Worm (Caenorhabditis elegans): ENCODE measurements around the gene Y51H7C.12.
"Not testable (repeated sequence)": the region's sequence is repeated elsewhere in the genome, so short reads cannot be mapped to it uniquely, and the experiment has no call there.

The Y51H7C.12 gene

ce11 chrII:1446696-1447293 lies at the start of gene Y51H7C.12:
TSS of gene Y51H7C.12 (minus strand) at chrII:1446746.
- TF ChIP-seq W03F9.2, him-1, dao-5 (tag; optimal IDR thresholded peaks at IDR 0.05): not testable (repeated sequence)

- TF ChIP-seq W03F9.2 (tag; optimal IDR thresholded peaks at IDR 0.05) = no peak
- TF ChIP-seq dao-5 (tag; optimal IDR thresholded peaks at IDR 0.05) = no peak
- no peak for TF ChIP-seq him-1 (tag; optimal IDR thresholded peaks at IDR 0.05)
These were observed 44.3 kb upstream of the Y51H7C.12 start for ce11 chrII:1490813-1491212.

ce11 chrII:1482419-1482818 lies 35.9 kb upstream of the Y51H7C.12 start:
- TF ChIP-seq W03F9.2 (tag; optimal IDR thresholded peaks at IDR 0.05) (no peak), him-1 (tag; optimal IDR thresholded peaks at IDR 0.05) (no peak), dao-5 (tag; optimal IDR thresholded peaks at IDR 0.05) (no peak)

ce11 chrII:1481660-1482059 lies 35.1 kb upstream of the Y51H7C.12 start:
- TF ChIP-seq him-1 (tag; optimal IDR thresholded peaks at IDR 0.05) = no peak
- TF ChIP-seq W03F9.2 (tag; optimal IDR thresholded peaks at IDR 0.05) = no peak
- no peak for TF ChIP-seq dao-5 (tag; optimal IDR thresholded peaks at IDR 0.05)

ce11 chrII:1478522-1478921 lies 32.0 kb upstream of the Y51H7C.12 start:
- no peak for TF ChIP-seq him-1 (tag; optimal IDR thresholded peaks at IDR 0.05)
- TF ChIP-seq dao-5 (tag; optimal IDR thresholded peaks at IDR 0.05) = no peak
- TF ChIP-seq W03F9.2 (tag; optimal IDR thresholded peaks at IDR 0.05) = no peak

ce11 chrII:1477975-1478374 lies 31.4 kb upstream of the Y51H7C.12 start:
- TF ChIP-seq W03F9.2 (tag; optimal IDR thresholded peaks at IDR 0.05) = no peak
- no peak for TF ChIP-seq dao-5 (tag; optimal IDR thresholded peaks at IDR 0.05)
- TF ChIP-seq him-1 (tag; optimal IDR thresholded peaks at IDR 0.05) = no peak

- TF ChIP-seq W03F9.2 (tag; optimal IDR thresholded peaks at IDR 0.05) (no peak), dao-5 (tag; optimal IDR thresholded peaks at IDR 0.05) (no peak), him-1 (tag; optimal IDR thresholded peaks at IDR 0.05) (no peak)
These were observed 30.7 kb upstream of the Y51H7C.12 start for ce11 chrII:1477295-1477694.

ce11 chrII:1476016-1476415 lies 29.5 kb upstream of the Y51H7C.12 start:
- TF ChIP-seq him-1 (tag; optimal IDR thresholded peaks at IDR 0.05) = no peak

ce11 chrII:1475328-1475727 lies 28.8 kb upstream of the Y51H7C.12 start:
- TF ChIP-seq him-1 (tag; optimal IDR thresholded peaks at IDR 0.05) (no peak), W03F9.2 (tag; optimal IDR thresholded peaks at IDR 0.05) (no peak), dao-5 (tag; optimal IDR thresholded peaks at IDR 0.05) (no peak)

ce11 chrII:1474807-1475206 lies 28.3 kb upstream of the Y51H7C.12 start:
- TF ChIP-seq dao-5 (tag; optimal IDR thresholded peaks at IDR 0.05) (no peak), W03F9.2 (tag; optimal IDR thresholded peaks at IDR 0.05) (no peak), him-1 (tag; optimal IDR thresholded peaks at IDR 0.05) (no peak)

ce11 chrII:1473481-1473880 lies 26.9 kb upstream of the Y51H7C.12 start, which contains the start of gene H17B01.5:
TSS of gene H17B01.5 (minus strand) at chrII:1473581.
- TF ChIP-seq dao-5 (tag; optimal IDR thresholded peaks at IDR 0.05) = no peak
- TF ChIP-seq him-1 (tag; optimal IDR thresholded peaks at IDR 0.05) = no peak
- no peak for TF ChIP-seq W03F9.2 (tag; optimal IDR thresholded peaks at IDR 0.05)

- TF ChIP-seq dao-5 (tag; optimal IDR thresholded peaks at IDR 0.05) (no peak), W03F9.2 (tag; optimal IDR thresholded peaks at IDR 0.05) (no peak), him-1 (tag; optimal IDR thresholded peaks at IDR 0.05) (no peak)
These were observed 24.0 kb upstream of the Y51H7C.12 start, which contains the start of gene H17B01.2 for ce11 chrII:1470515-1470966. TSS of gene H17B01.2 (plus strand) at chrII:1470565.

ce11 chrII:1467711-1468110 lies 21.2 kb upstream of the Y51H7C.12 start, which contains the start of gene Y51H7C.1:
TSS of gene Y51H7C.1 (plus strand) at chrII:1467727.
- not testable (repeated sequence) for TF ChIP-seq W03F9.2, him-1, dao-5 (tag; optimal IDR thresholded peaks at IDR 0.05)

- TF ChIP-seq W03F9.2 (tag; optimal IDR thresholded peaks at IDR 0.05) (no peak), him-1 (tag; optimal IDR thresholded peaks at IDR 0.05) (no peak)
These were observed 19.9 kb upstream of the Y51H7C.12 start, which contains the start of gene Y51H7C.13 for ce11 chrII:1466448-1466847. TSS of gene Y51H7C.13 (minus strand) at chrII:1466548.

- TF ChIP-seq W03F9.2 (tag; optimal IDR thresholded peaks at IDR 0.05) (no peak), dao-5 (tag; optimal IDR thresholded peaks at IDR 0.05) (no peak)
These were observed 1.6 kb downstream of the Y51H7C.12 start, which contains the start of gene scl-17 for ce11 chrII:1444911-1445310. TSS of gene scl-17 (plus strand) at chrII:1445211.
